Worm (Caenorhabditis elegans): ENCODE data around the gene K07E1.1.

K07E1.1 gene

DNA sequence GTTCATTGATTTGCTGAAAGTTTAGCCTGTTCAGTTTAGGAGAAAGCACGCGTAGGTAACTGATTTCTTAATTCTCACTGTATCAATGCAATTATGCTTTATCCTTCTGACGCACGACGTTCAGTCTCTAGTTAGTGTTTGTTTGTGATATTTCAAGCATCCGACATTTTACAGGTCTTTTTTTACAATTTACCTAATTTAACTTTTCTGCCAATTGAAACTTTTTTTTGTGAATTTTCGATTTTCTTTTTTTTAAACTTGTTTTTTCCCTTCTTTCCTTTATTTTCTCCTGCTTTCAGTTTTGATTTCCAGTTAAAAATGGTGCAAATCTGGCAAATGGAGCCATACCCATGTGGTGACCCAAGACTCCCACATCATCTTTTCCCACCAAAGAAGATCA, at the start of gene K07E1.1:
TSS of gene K07E1.1 (plus strand) at position 301 of the 400 bp plus-strand sequence.
- no peak for TF ChIP-seq med-1 (GFP tag; optimal IDR thresholded peaks at IDR 0.05; ENCODE audit: insufficient read depth)
- no peak for TF ChIP-seq tab-1 (GFP tag; IDR thresholded peaks at IDR 0.05)
- no peak for TF ChIP-seq ztf-23 (GFP tag; IDR thresholded peaks at IDR 0.05)
- no peak for TF ChIP-seq klf-2 (GFP tag; conservative IDR thresholded peaks at IDR 0.05)
- TF ChIP-seq T22C8.4 (GFP tag; IDR thresholded peaks at IDR 0.05) = no peak
- TF ChIP-seq ztf-29 (GFP tag; IDR thresholded peaks at IDR 0.05) = no peak
- no peak for TF ChIP-seq ref-1 (GFP tag; conservative IDR thresholded peaks at IDR 0.05)
- TF ChIP-seq cog-1 (tag; optimal IDR thresholded peaks at IDR 0.05) = no peak
- TF ChIP-seq flt-1 (GFP tag; IDR thresholded peaks at IDR 0.05) = no peak

DNA sequence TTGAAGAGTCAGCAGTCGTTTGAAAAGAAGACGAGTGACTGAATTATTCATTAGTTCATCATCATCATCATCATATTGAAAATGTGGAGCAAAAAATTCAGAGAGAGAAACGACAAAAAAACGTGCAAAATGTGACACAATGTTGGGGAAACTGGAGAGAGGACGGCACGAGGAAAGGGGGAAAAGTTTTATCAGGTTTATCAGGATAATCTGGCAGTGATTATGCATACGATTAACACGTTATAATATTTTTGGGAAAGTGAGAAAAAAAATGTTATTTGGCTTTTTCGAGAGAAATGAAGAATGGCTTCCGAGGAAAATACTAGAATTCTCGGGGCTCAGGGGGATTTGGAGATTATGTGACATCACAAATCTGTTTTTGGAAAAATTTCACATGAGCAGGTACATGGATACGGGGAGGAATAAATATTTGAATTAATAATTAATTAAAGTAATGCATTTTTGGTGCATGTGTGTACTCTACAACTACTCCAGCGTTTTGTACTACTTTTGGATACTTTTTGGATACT, 45.7 kb upstream of the K07E1.1 start, which contains the start of gene camt-1:
TSS of gene camt-1 (minus strand) at position 51 of the 530 bp plus-strand sequence.
- TF ChIP-seq tab-1 (GFP tag; IDR thresholded peaks at IDR 0.05) (no peak), ztf-29 (GFP tag; IDR thresholded peaks at IDR 0.05) (no peak), klf-2 (GFP tag; conservative IDR thresholded peaks at IDR 0.05) (no peak), ref-1 (GFP tag; conservative IDR thresholded peaks at IDR 0.05) (no peak), cog-1 (tag; optimal IDR thresholded peaks at IDR 0.05) (no peak), flt-1 (GFP tag; IDR thresholded peaks at IDR 0.05) (no peak), ztf-23 (GFP tag; IDR thresholded peaks at IDR 0.05) (no peak), med-1 (GFP tag; optimal IDR thresholded peaks at IDR 0.05; ENCODE audit: insufficient read depth) (no peak), T22C8.4 (GFP tag; IDR thresholded peaks at IDR 0.05) (no peak)

DNA sequence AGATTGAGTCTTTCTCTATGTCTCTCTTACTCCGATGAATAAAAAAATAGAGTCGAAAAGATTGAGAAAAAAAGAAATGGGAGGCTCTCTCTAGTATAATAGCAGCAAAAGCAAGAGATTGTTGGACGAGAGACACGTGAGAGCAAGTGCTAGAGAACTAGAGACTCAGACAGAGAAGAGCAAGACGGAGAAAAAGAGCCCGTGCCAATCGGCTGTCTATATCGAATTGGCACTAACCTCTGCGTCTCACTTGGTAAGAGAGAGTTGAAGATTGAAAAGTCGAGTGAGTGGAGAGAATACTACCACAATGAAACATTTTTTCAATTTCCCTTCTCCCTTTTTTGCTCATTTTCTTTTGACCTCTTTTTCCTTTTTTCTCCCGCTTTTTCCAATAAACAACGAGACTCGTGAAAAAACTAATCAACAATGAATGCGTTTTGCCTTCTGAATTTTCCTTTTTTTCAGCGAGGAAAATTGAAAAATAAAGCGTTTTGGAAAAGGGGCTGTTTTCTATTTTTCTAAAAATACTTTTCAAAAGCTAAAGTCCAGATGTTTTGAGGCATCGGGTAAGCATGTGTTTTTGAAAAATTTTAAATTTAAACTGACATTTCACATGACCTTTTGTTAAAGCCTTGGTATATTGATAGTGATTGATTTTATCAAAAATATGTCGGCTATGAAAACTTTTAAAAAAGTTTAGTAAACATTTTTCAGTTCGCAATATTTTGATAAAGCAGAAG, 44.2 kb upstream of the K07E1.1 start:
- TF ChIP-seq cog-1 (tag; optimal IDR thresholded peaks at IDR 0.05) = no peak

DNA sequence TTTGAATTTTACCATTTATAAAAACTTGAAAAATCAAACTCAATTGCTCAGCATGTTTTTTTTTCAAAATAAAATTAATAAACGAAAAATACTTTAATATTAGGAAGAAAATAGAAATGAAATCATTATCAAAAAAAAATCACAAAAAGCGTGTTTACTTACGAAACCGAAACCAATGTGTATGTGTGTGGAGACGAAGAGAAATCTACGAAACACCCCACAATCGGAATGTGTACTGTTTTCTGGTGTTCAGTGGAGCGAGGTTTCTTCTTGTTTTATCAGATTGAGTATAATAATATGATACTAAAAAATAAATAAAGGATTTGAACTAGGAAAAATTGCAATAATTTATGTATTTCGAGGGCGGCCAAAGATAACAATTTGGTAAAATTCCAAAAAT, 43.2 kb upstream of the K07E1.1 start:
- TF ChIP-seq cog-1 (tag; optimal IDR thresholded peaks at IDR 0.05) (no peak), ref-1 (GFP tag; conservative IDR thresholded peaks at IDR 0.05) (no peak)

DNA sequence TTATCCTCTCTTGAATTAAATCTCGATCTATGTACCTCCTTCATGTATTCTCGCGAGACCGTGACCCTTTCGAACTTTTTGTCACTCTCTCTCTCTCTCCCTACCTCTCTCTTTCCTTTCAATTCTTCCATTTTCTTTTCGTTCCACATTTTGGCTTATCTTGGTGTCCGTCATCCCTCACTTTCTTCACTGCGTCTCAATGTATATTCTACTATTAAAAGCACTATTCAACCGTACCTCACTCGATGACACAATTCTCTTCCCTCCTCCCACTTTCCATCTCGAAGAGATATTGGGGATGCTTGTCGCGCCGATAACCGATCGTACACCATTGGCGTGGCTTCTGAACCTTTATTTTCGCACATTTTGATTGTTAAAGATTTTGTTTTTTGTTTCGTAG, 40.2 kb upstream of the K07E1.1 start:
- TF ChIP-seq ref-1 (GFP tag; conservative IDR thresholded peaks at IDR 0.05) = no peak
- no peak for TF ChIP-seq klf-2 (GFP tag; conservative IDR thresholded peaks at IDR 0.05)
- TF ChIP-seq med-1 (GFP tag; optimal IDR thresholded peaks at IDR 0.05; ENCODE audit: insufficient read depth) = no peak
- no peak for TF ChIP-seq T22C8.4 (GFP tag; IDR thresholded peaks at IDR 0.05)
- no peak for TF ChIP-seq cog-1 (tag; optimal IDR thresholded peaks at IDR 0.05)

DNA sequence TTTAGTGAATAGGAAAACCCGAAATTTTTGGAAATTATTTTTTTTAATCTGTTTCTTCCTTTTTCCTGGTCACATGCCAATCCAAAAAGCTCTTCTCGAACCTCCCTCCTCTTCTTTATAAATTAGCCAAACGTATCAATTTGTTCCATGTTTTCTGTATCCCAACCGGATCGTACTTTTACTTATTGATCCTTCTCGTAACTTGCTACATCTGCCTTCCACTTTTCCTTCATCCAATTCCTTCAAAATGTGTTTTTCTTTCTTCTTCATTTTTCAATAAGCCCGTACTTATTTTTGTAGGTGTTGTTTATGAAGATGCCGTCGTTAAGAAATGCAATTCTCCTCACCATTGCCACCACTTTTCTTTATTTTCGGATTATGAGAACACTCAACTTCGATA, 39.0 kb upstream of the K07E1.1 start, which contains the start of gene cyp-23A1:
TSS of gene cyp-23A1 (plus strand) at position 301 of the 400 bp plus-strand sequence.
- TF ChIP-seq ztf-29 (GFP tag; IDR thresholded peaks at IDR 0.05) (no peak), klf-2 (GFP tag; conservative IDR thresholded peaks at IDR 0.05) (no peak), cog-1 (tag; optimal IDR thresholded peaks at IDR 0.05) (no peak), ztf-23 (GFP tag; IDR thresholded peaks at IDR 0.05) (no peak), T22C8.4 (GFP tag; IDR thresholded peaks at IDR 0.05) (no peak), tab-1 (GFP tag; IDR thresholded peaks at IDR 0.05) (no peak), ref-1 (GFP tag; conservative IDR thresholded peaks at IDR 0.05) (no peak), flt-1 (GFP tag; IDR thresholded peaks at IDR 0.05) (no peak), med-1 (GFP tag; optimal IDR thresholded peaks at IDR 0.05; ENCODE audit: insufficient read depth) (no peak)

DNA sequence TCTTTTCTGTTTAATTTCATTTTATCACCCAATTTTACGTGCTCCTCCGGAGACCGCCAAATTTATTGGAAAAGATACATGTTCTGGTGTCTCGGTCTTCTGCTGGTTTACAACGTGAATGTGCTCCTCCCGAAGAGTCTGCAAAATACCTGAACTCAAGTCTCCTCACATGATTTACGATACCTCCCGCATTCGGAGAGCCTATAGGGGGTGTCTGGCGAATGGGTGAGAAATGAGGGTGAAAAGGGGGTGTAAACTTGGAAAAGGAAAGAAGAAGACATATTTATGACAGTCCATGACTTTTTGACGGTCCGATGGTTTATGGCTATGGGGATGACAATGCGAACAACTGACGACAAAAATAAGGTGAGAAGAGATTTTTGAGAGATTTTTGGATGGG, 34.6 kb upstream of the K07E1.1 start:
- TF ChIP-seq flt-1 (GFP tag; IDR thresholded peaks at IDR 0.05) = 0 out of 2 replicates have a peak, but pooled peaks have one; percentile 13
- no peak for TF ChIP-seq ref-1 (GFP tag; conservative IDR thresholded peaks at IDR 0.05)
- no peak for TF ChIP-seq klf-2 (GFP tag; conservative IDR thresholded peaks at IDR 0.05)
- no peak for TF ChIP-seq tab-1 (GFP tag; IDR thresholded peaks at IDR 0.05)

DNA sequence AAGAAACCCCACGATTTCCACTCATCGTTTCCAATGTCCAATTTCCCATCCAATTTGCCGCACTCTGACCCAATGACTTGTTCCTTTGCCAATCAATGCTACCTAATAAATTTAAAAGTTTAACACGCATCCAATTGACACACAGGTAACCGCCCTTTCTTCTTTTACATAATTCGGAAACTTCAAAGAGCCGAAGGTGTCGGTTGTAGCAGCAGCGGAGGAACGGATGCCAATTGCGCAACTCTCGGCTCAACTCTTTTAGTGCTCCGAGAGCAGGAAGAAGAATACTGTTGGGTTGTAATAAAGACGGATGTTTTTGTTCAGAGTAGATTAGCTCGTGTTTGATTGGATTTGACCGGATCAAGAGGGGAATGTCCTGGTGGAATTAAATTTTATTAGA, 33.6 kb upstream of the K07E1.1 start:
- no peak for TF ChIP-seq flt-1 (GFP tag; IDR thresholded peaks at IDR 0.05)
- no peak for TF ChIP-seq ref-1 (GFP tag; conservative IDR thresholded peaks at IDR 0.05)
- TF ChIP-seq klf-2 (GFP tag; conservative IDR thresholded peaks at IDR 0.05) = no peak
- TF ChIP-seq ztf-23 (GFP tag; IDR thresholded peaks at IDR 0.05) = no peak
- no peak for TF ChIP-seq tab-1 (GFP tag; IDR thresholded peaks at IDR 0.05)
- no peak for TF ChIP-seq cog-1 (tag; optimal IDR thresholded peaks at IDR 0.05)
- TF ChIP-seq T22C8.4 (GFP tag; IDR thresholded peaks at IDR 0.05) = no peak
- no peak for TF ChIP-seq ztf-29 (GFP tag; IDR thresholded peaks at IDR 0.05)
- TF ChIP-seq med-1 (GFP tag; optimal IDR thresholded peaks at IDR 0.05; ENCODE audit: insufficient read depth) = no peak

DNA sequence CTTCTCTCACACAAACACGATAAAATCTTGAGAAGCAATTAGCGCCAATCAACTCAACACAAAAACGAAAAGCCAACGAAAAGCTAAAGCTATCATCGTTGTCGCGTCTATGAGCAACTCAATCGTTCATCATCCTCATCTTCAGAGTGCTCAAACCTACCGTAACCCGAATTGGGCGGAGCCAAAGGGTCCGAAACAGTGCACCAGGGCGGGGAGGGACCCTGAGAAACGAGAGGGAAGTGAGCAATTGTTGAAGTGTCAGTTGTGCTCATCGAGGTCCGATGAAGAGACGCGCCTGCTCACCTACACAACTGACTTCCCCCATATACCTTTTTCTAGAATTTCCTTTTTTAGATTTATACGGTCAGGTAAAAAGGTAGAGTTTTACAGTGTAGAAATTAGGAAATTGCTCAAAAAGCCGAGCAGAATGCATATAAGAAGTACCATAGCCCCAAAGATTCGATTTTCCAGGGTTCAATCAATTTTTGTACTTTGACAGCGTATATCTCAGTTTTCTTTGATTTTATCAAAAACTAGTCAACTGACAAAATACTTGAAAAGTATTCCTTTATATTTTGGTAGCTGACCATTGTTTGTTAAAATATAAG, 32.5 kb upstream of the K07E1.1 start, which contains the start of gene hlh-1:
TSS of gene hlh-1 (plus strand) at position 275 of the 608 bp plus-strand sequence.
- 0 out of 2 replicates have a peak, but pooled peaks have one; percentile 16 for TF ChIP-seq flt-1 (GFP tag; IDR thresholded peaks at IDR 0.05)
- no peak for TF ChIP-seq med-1 (GFP tag; optimal IDR thresholded peaks at IDR 0.05; ENCODE audit: insufficient read depth)

DNA sequence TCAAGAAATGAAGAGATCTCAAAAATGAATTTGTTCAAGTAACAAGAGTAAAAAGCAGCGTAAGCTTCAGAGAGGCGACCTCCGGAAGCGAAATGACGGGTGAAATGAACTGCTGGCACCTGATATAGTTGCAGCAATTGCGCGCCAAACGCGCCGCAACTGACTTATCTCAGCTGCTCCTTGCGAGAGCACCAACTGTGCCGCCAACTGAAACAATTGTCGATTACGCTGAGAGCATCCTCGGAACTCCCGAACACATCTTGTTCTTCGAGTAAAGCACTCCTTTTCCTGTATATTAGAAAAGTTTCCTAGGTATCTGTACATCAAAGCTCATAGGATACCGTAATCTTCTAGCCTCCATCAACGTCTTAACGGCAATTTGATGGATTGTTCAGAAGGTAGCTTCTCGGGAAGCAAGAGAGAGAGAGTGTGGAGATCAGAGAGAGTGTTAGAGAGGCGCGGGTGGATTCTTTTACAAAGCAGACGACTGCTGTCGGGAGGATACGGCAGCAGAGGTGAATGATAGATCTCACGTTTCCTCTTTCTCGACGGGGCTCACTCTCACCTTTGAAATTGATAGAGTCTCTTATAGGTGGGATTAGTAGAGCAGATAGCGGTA, 30.8 kb upstream of the K07E1.1 start:
- TF ChIP-seq ztf-23 (GFP tag; IDR thresholded peaks at IDR 0.05) (no peak), ref-1 (GFP tag; conservative IDR thresholded peaks at IDR 0.05) (no peak), tab-1 (GFP tag; IDR thresholded peaks at IDR 0.05) (no peak), med-1 (GFP tag; optimal IDR thresholded peaks at IDR 0.05; ENCODE audit: insufficient read depth) (no peak), T22C8.4 (GFP tag; IDR thresholded peaks at IDR 0.05) (no peak), klf-2 (GFP tag; conservative IDR thresholded peaks at IDR 0.05) (no peak), flt-1 (GFP tag; IDR thresholded peaks at IDR 0.05) (no peak), ztf-29 (GFP tag; IDR thresholded peaks at IDR 0.05) (no peak), cog-1 (tag; optimal IDR thresholded peaks at IDR 0.05) (no peak)

Measured in whole organism, midembryonic.